Worm (Caenorhabditis elegans): ENCODE measurements around the gene F25B3.2.

- TF ChIP-seq ama-1 (optimal IDR thresholded peaks at IDR 0.05), result no peak
- no peak for TF ChIP-seq ama-1 (GFP tag; optimal IDR thresholded peaks at IDR 0.05)
- TF ChIP-seq F22D6.2 (tag; optimal IDR thresholded peaks at IDR 0.05), result no peak
These were observed 6.9 kb upstream of the F25B3.2 start, which contains the start of gene F25B3.5 for ce11 chrV:9570197-9570596.
